Worm (Caenorhabditis elegans) whole organism, midembryonic: ENCODE data around the gene tag-115.

Experiments
- T22C8.4 ChIP-seq: fragments of 200-800 bp; sonication (Bioruptor generic); IDR thresholded peaks from 2 replicates; pipeline ENCODE4 v1.3.6; 2022; ENCODE audit warnings: missing genetic modification characterization, missing compliant biosample characterization
- flt-1 ChIP-seq: fragments of 200-800 bp; sonication (Bioruptor generic); IDR thresholded peaks from 2 replicates; pipeline ENCODE4 v1.3.6; 2022; ENCODE audit warnings: missing genetic modification characterization, missing compliant biosample characterization
- klf-2 ChIP-seq: fragments of 200-800 bp; sonication (Bioruptor generic); conservative IDR thresholded peaks from 2 replicates; pipeline ENCODE4 v1.3.6; 2022; ENCODE audit warnings: missing genetic modification reagents, missing genetic modification characterization, missing compliant biosample characterization
- med-1 ChIP-seq: sonication (generic microtip); optimal IDR thresholded peaks from 2 replicates; lab custom pipeline; 2017; ENCODE audit warnings: missing genetic modification characterization, mild to moderate bottlenecking, missing compliant biosample characterization, antibody characterized with exemption, missing genetic modification reagents; ENCODE audit not compliant: insufficient read depth
- ref-1 ChIP-seq: fragments of 200-800 bp; sonication (Bioruptor generic); conservative IDR thresholded peaks from 2 replicates; pipeline ENCODE4 v1.3.6; 2022; ENCODE audit warnings: missing genetic modification reagents, missing genetic modification characterization, missing compliant biosample characterization
- tab-1 ChIP-seq: fragments of 200-800 bp; sonication (Bioruptor generic); IDR thresholded peaks from 2 replicates; pipeline ENCODE4 v1.3.6; 2022; ENCODE audit warnings: missing genetic modification characterization, missing compliant biosample characterization
- ztf-23 ChIP-seq: fragments of 200-800 bp; sonication (Bioruptor generic); IDR thresholded peaks from 2 replicates; pipeline ENCODE4 v1.3.6; 2022; ENCODE audit warnings: missing genetic modification reagents, missing genetic modification characterization, missing compliant biosample characterization

DNA sequence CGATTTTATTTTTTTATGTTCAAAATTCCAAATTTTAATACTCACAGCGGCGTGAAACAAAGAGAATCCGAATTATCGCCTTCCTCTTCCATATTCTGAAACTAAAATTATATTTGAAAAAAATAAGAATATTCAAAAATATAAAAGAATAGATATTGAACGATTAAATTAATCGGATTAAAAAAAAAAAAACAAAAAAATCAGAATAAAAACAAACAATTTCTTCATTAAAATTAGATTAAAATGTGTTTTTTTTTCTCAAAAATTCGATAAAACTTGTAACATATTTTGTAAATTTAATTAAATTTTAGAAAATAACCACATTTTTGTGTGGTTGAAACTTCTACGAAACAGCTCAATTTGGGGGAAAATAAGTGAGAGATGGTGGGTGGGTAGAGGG is 43.6 kb upstream of the tag-115 start, which contains the start of gene cpsf-3:
- TF ChIP-seq T22C8.4, result no peak
- no peak for TF ChIP-seq flt-1
- TF ChIP-seq med-1 (GFP tag; lab: Kevin White, UChicago), result no peak
- no peak for TF ChIP-seq ztf-23 (GFP tag; lab: Robert Waterston, UW)
- TF ChIP-seq ref-1 (GFP tag; lab: Robert Waterston, UW), result no peak
- no peak for TF ChIP-seq klf-2 (GFP tag; lab: Robert Waterston, UW)
- no peak for TF ChIP-seq tab-1 (GFP tag; lab: Robert Waterston, UW)
